Fruit fly (Drosophila melanogaster) whole organism, pupa: Measurements from ENCODE around the gene CG43219.

Source experiments
- CG4496 ChIP-seq: fragments of 200-800 bp; sonication (Bioruptor generic); IDR thresholded peaks from 3 replicates; pipeline ENCODE4 v1.3.6; 2022; ENCODE audit warnings: missing biosample characterization, missing genetic modification characterization
- Pif1A ChIP-seq: fragments of 200-800 bp; sonication (Bioruptor generic); optimal IDR thresholded peaks from 3 replicates; lab custom pipeline; 2016; ENCODE audit warnings: missing biosample characterization, missing genetic modification characterization

DNA sequence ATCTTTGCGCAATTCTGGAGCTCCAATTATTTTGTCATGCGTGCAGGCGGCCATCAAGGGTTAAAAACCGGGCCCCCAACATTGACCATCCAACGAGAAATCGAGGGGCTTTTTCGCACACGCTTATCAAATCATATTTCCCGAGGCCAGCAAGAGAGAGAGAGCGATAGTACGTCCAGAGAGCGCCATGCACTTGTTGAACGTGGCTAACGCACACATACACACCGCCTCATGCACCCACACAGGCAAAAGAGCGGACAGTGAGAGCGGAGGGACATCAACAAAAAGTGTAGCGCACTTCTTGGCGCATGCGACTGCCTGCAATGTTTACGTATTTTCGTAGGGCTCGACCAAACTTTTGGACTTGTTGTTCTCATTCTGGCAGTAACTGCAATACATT lies 33.7 kb upstream of the CG43219 start:
- TF ChIP-seq CG4496 (GFP tag; lab: Robert Waterston, UW) (no peak), Pif1A (GFP tag; lab: Kevin White, UChicago) (no peak)
